Fruit fly (Drosophila melanogaster) whole organism, embryonic: ENCODE results near the gene Jhbp16.
A peak's percentile ranks its signal among the peaks of the same experiment; 100 is the strongest.

Experiments used
- CG9609 ChIP-seq: fragments of 200-800 bp; sonication (Bioruptor generic); optimal IDR thresholded peaks from 3 replicates; lab custom pipeline; 2016; ENCODE audit warnings: missing biosample characterization, missing genetic modification characterization
- PHDP ChIP-seq: fragments of 200-800 bp; sonication (Bioruptor generic); optimal IDR thresholded peaks from 3 replicates; lab custom pipeline; 2018; ENCODE audit warnings: missing biosample characterization, mild to moderate bottlenecking, missing genetic modification characterization, moderate library complexity

DNA sequence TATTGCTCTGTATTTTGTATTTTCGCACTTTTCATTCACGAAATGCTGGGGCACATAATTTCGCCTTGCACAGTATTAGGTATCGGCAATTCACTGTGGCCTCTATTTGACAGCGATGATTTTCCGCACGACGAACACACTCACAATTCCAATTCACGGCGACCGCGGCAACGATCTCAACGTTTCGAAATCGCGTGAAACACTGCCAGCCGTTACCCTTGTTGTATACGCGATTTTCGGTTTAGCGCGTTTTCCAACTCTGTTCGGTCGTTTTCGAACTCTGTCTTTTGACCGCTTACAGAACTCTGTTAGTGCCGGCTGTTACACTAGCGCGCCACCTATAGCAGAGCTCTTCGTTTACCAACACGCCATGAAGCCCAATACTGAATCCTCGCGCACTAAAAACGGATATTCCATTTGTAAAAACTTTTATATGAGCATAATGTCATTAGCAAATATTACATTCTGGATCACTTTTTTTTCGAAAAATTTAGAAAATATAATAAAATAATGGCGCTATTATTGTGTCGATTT is 45.0 kb upstream of the Jhbp16 start, which contains the start of gene InR:
- TF ChIP-seq CG9609 (GFP tag; lab: Kevin White, UChicago) (peak; percentile 58), PHDP (tag; lab: Kevin White, UChicago) (peak; percentile 50)
